Worm (Caenorhabditis elegans): ENCODE measurements around the gene ZK688.11.

Gene ZK688.11

DNA sequence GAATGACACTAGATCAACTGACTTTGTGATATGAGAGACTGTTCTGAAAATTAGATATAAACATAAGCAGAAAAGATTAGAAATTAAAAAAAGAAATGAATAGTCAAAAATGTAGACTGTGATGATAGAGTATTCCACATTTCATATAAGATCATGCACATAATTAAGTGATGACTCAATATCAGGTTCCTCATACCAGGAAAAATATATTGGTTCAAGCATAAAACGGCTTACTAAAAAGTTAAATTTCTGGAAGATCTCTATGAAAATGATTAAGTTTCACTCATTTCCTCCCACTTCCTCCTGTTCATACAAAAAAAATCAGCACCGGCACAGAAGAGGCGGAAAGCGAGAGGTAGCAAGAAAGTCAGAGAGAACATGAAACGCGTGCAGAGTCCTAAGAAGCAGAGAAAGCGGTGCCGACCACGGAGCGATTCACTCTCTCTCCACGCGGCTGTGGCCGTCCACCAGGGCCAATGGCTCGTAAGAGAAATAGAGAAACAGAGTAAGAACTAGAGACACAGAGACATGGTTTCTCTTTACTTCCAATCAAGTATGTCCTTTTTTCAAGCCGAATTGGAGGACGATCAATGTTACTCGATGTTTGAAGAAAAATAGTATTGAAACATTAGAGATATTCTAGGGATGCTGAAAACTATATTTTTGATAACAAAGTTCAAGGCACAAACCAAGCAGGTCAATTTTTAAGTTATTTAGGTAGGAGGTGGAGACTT is 7.0 kb upstream of the ZK688.11 start, which contains the start of the genes ZK688.5 and fahd-1 (continued):
- TF ChIP-seq rnt-1 (tag; optimal IDR thresholded peaks at IDR 0.05) (peak; percentile 61), ceh-48 (tag; optimal IDR thresholded peaks at IDR 0.05) (no peak), unc-3 (GFP tag; conservative IDR thresholded peaks at IDR 0.05) (no peak), unc-3 (tag; optimal IDR thresholded peaks at IDR 0.05) (no peak), ceh-24 (tag; optimal IDR thresholded peaks at IDR 0.05) (no peak), Y22D7AL.16 (tag; optimal IDR thresholded peaks at IDR 0.05) (no peak), npax-4 (tag; optimal IDR thresholded peaks at IDR 0.05) (no peak), hlh-15 (tag; optimal IDR thresholded peaks at IDR 0.05) (no peak), pros-1 (tag; optimal IDR thresholded peaks at IDR 0.05) (no peak), fkh-10 (GFP tag; optimal IDR thresholded peaks at IDR 0.05) (no peak), ahr-1 (tag; optimal IDR thresholded peaks at IDR 0.05) (no peak), K09A11.1 (tag; optimal IDR thresholded peaks at IDR 0.05; ENCODE audit: insufficient read depth) (no peak), pha-4 (tag; optimal IDR thresholded peaks at IDR 0.05) (no peak), pag-3 (tag; optimal IDR thresholded peaks at IDR 0.05; ENCODE audit: borderline replicate concordance) (no peak), ceh-9 (tag; optimal IDR thresholded peaks at IDR 0.05) (no peak), ceh-6 (GFP tag; optimal IDR thresholded peaks at IDR 0.05) (no peak), fax-1 (tag; optimal IDR thresholded peaks at IDR 0.05) (no peak), elt-4 (tag; optimal IDR thresholded peaks at IDR 0.05) (no peak), ceh-34 (tag; optimal IDR thresholded peaks at IDR 0.05) (peak; percentile 80), dve-1 (tag; optimal IDR thresholded peaks at IDR 0.05) (no peak), ceh-18 (tag; optimal IDR thresholded peaks at IDR 0.05) (peak; percentile 79), ceh-2 (tag; optimal IDR thresholded peaks at IDR 0.05) (peak; percentile 31), zip-5 (tag; optimal IDR thresholded peaks at IDR 0.05) (no peak), unc-86 (tag; optimal IDR thresholded peaks at IDR 0.05) (no peak), pat-9 (tag; optimal IDR thresholded peaks at IDR 0.05) (no peak), ceh-31 (tag; optimal IDR thresholded peaks at IDR 0.05) (peak; percentile 78), gmeb-2 (tag; optimal IDR thresholded peaks at IDR 0.05) (no peak), ceh-30 (tag; optimal IDR thresholded peaks at IDR 0.05) (no peak), F13H6.1 (tag; optimal IDR thresholded peaks at IDR 0.05) (peak; percentile 19), dmd-4 (tag; optimal IDR thresholded peaks at IDR 0.05; ENCODE audit: borderline replicate concordance) (no peak), fkh-6 (tag; optimal IDR thresholded peaks at IDR 0.05) (no peak), ztf-16 (tag; optimal IDR thresholded peaks at IDR 0.05) (no peak), ceh-19 (GFP tag; optimal IDR thresholded peaks at IDR 0.05) (no peak), sdc-2 (tag; optimal IDR thresholded peaks at IDR 0.05) (no peak), ceh-45 (GFP tag; IDR thresholded peaks at IDR 0.05) (no peak), tbx-2 (tag; optimal IDR thresholded peaks at IDR 0.05) (peak; percentile 63), hlh-6 (tag; optimal IDR thresholded peaks at IDR 0.05) (no peak), unc-42 (tag; optimal IDR thresholded peaks at IDR 0.05) (no peak), lin-11 (tag; optimal IDR thresholded peaks at IDR 0.05) (no peak), C08G9.2 (tag; optimal IDR thresholded peaks at IDR 0.05) (no peak), pqm-1 (tag; optimal IDR thresholded peaks at IDR 0.05) (no peak), che-1 (tag; optimal IDR thresholded peaks at IDR 0.05) (no peak), elt-2 (tag; optimal IDR thresholded peaks at IDR 0.05) (peak; percentile 65)

DNA sequence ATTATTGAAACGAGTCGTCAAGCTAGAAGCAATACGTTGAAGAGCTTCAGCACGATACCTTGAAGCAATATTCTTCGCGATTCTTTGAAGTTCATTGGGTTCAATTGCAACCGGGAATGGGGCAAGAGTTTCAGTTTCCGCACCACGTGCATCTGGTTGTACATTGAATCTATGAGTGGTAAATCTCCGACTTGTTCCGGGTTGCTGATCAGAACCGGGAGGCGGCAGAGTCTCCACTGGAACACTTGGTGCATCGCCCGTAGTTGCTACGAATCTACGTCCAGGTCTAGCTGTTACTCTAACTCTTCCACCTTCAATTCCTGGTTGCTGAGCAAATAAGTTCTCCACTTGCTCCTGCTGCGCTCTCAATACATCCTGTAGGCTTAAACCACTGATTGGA is 4.3 kb upstream of the ZK688.11 start:
- TF ChIP-seq T23F11.4 (GFP tag; optimal IDR thresholded peaks at IDR 0.05) (no peak), pqm-1 (tag; optimal IDR thresholded peaks at IDR 0.05) (no peak), ttx-3 (tag; optimal IDR thresholded peaks at IDR 0.05) (no peak)
